Fruit fly (Drosophila melanogaster) whole organism: ENCODE measurements around the gene CG31664.

Source experiments
- CG8478 ChIP-seq: fragments of >200 bp; optimal IDR thresholded peaks from 2 replicates; lab custom pipeline; 2018; ENCODE audit warnings: inconsistent platforms
- Dll ChIP-seq: fragments of >200 bp; optimal IDR thresholded peaks from 2 replicates; lab custom pipeline; 2017
- EcR ChIP-seq, 2 experiments: fragments of >200 bp; optimal IDR thresholded peaks; 2 replicates each; lab custom pipeline; 2017; ENCODE audit warnings: missing biosample characterization in 2 of 2, missing genetic modification characterization in 2 of 2, missing genetic modification reagents in 2 of 2
- pan ChIP-seq: fragments of >200 bp; optimal IDR thresholded peaks from 2 replicates; lab custom pipeline; 2017
- psq ChIP-seq: fragments of >200 bp; optimal IDR thresholded peaks from 2 replicates; lab custom pipeline; 2017
- usp ChIP-seq: fragments of >200 bp; optimal IDR thresholded peaks from 2 replicates; lab custom pipeline; 2017; ENCODE audit warnings: missing biosample characterization, missing genetic modification characterization, mixed read lengths

- TF ChIP-seq Dll (lab: Kevin White, UChicago) (no peak), psq (lab: Kevin White, UChicago) (no peak), pan (lab: Kevin White, UChicago) (no peak), CG8478 (lab: Kevin White, UChicago) (no peak), EcR (GFP tag; optimal IDR thresholded peaks at IDR 0.05; lab: Kevin White, UChicago) (no peak), usp (no peak)
Observed at dm6 chr2L:1832465-1832864, 6.2 kb upstream of the CG31664 start, which contains the start of gene c-cup.
